Worm (Caenorhabditis elegans) whole organism, young adult: Measurements from ENCODE around the gene pho-12.

Experiments
- B0261.1 ChIP-seq: sonication (generic microtip); optimal IDR thresholded peaks from 2 replicates; lab custom pipeline; 2016; ENCODE audit warnings: mild to moderate bottlenecking, missing genetic modification characterization, moderate library complexity, missing compliant biosample characterization
- B0336.3 ChIP-seq: fragments of 200-800 bp; sonication (Bioruptor generic); IDR thresholded peaks from 2 replicates; pipeline ENCODE4 v1.3.6; 2022; ENCODE audit warnings: missing genetic modification characterization, missing compliant biosample characterization
- C17E4.6 ChIP-seq: fragments of 200-800 bp; sonication (Bioruptor generic); IDR thresholded peaks from 2 replicates; pipeline ENCODE4 v1.3.6; 2022; ENCODE audit warnings: missing genetic modification reagents, missing genetic modification characterization, missing compliant biosample characterization
- F23B12.7 ChIP-seq: sonication (generic microtip); optimal IDR thresholded peaks from 2 replicates; lab custom pipeline; 2017; ENCODE audit warnings: missing genetic modification characterization, mild to moderate bottlenecking, missing compliant biosample characterization, antibody characterized with exemption, moderate library complexity; ENCODE audit not compliant: insufficient read depth
- F37B4.10 ChIP-seq: fragments of 200-800 bp; sonication (Bioruptor generic); IDR thresholded peaks from 2 replicates; pipeline ENCODE4 v1.3.6; 2022; ENCODE audit warnings: missing genetic modification characterization, missing compliant biosample characterization
- F49E8.2 ChIP-seq: sonication (generic microtip); optimal IDR thresholded peaks from 3 replicates; lab custom pipeline; 2017; ENCODE audit warnings: missing genetic modification characterization, mild to moderate bottlenecking, missing compliant biosample characterization, antibody characterized with exemption, moderate library complexity; ENCODE audit not compliant: insufficient read depth
- F57C9.4 ChIP-seq: sonication (generic microtip); optimal IDR thresholded peaks from 2 replicates; lab custom pipeline; 2017; ENCODE audit warnings: mild to moderate bottlenecking, missing genetic modification characterization, missing compliant biosample characterization
- K11D2.4 ChIP-seq: fragments of 200-800 bp; sonication (Bioruptor generic); IDR thresholded peaks from 2 replicates; pipeline ENCODE4 v1.3.6; 2022; ENCODE audit warnings: missing genetic modification reagents, missing genetic modification characterization, missing compliant biosample characterization
- T26A5.8 ChIP-seq: sonication (generic microtip); optimal IDR thresholded peaks from 2 replicates; lab custom pipeline; 2016; ENCODE audit warnings: missing genetic modification characterization, missing compliant biosample characterization
- Y53F4B.3 ChIP-seq: fragments of 200-800 bp; sonication (Bioruptor generic); IDR thresholded peaks from 2 replicates; pipeline ENCODE4 v1.3.6; 2022; ENCODE audit warnings: missing genetic modification reagents, missing genetic modification characterization, missing compliant biosample characterization
- Y53G8AR.9 ChIP-seq: fragments of 200-800 bp; sonication (Bioruptor generic); conservative IDR thresholded peaks from 2 replicates; pipeline ENCODE4 v1.3.6; 2022; ENCODE audit warnings: missing genetic modification reagents, missing genetic modification characterization, missing compliant biosample characterization
- Y56A3A.18 ChIP-seq: fragments of 200-800 bp; sonication (Bioruptor generic); IDR thresholded peaks from 2 replicates; pipeline ENCODE4 v1.3.6; 2022; ENCODE audit warnings: missing genetic modification reagents, missing genetic modification characterization, missing compliant biosample characterization
- aptf-2 ChIP-seq: fragments of 200-800 bp; sonication (Bioruptor generic); conservative IDR thresholded peaks from 2 replicates; pipeline ENCODE4 v1.3.6; 2022; ENCODE audit warnings: missing genetic modification reagents, missing genetic modification characterization, missing compliant biosample characterization
- atf-7 ChIP-seq: sonication (generic microtip); optimal IDR thresholded peaks from 2 replicates; lab custom pipeline; 2017; ENCODE audit warnings: mild to moderate bottlenecking, missing genetic modification characterization, missing compliant biosample characterization
- attf-3 ChIP-seq: fragments of 200-800 bp; sonication (Bioruptor generic); conservative IDR thresholded peaks from 2 replicates; pipeline ENCODE4 v1.3.6; 2022; ENCODE audit warnings: missing genetic modification reagents, missing genetic modification characterization, missing compliant biosample characterization
- attf-5 ChIP-seq: fragments of 200-800 bp; sonication (Bioruptor generic); optimal IDR thresholded peaks from 2 replicates; lab custom pipeline; 2018; ENCODE audit warnings: mild to moderate bottlenecking, missing genetic modification characterization, missing compliant biosample characterization
- attf-6 ChIP-seq: fragments of 200-800 bp; sonication (Bioruptor generic); IDR thresholded peaks from 2 replicates; pipeline ENCODE4 v1.3.6; 2022; ENCODE audit warnings: missing genetic modification reagents, missing genetic modification characterization, missing compliant biosample characterization
- bed-1 ChIP-seq: fragments of 200-800 bp; sonication (Bioruptor generic); IDR thresholded peaks from 2 replicates; pipeline ENCODE4 v1.3.6; 2022; ENCODE audit warnings: missing genetic modification reagents, missing genetic modification characterization, missing compliant biosample characterization
- ceh-40 ChIP-seq: fragments of 200-800 bp; sonication (Bioruptor generic); IDR thresholded peaks from 2 replicates; pipeline ENCODE4 v1.3.6; 2022; ENCODE audit warnings: missing genetic modification characterization, missing compliant biosample characterization
- die-1 ChIP-seq: sonication (generic microtip); optimal IDR thresholded peaks from 2 replicates; lab custom pipeline; 2016; ENCODE audit warnings: missing genotype, mild to moderate bottlenecking, missing genetic modification characterization, missing compliant biosample characterization
- efl-1 ChIP-seq: fragments of 150-350 bp; optimal IDR thresholded peaks from 2 replicates; lab custom pipeline; 2014; ENCODE audit warnings: missing biosample characterization, missing genetic modification reagents, missing genetic modification characterization
- gei-17 ChIP-seq: fragments of 200-800 bp; sonication (Bioruptor generic); optimal IDR thresholded peaks from 2 replicates; lab custom pipeline; 2018; ENCODE audit warnings: mild to moderate bottlenecking, missing genetic modification characterization, missing compliant biosample characterization
- hrde-1 ChIP-seq: sonication (generic microtip); optimal IDR thresholded peaks from 2 replicates; lab custom pipeline; 2016; ENCODE audit warnings: missing genetic modification characterization, mild to moderate bottlenecking, missing compliant biosample characterization, moderate library complexity, missing genotype, missing genetic modification reagents, borderline replicate concordance
- hsf-1 ChIP-seq: fragments of 200-800 bp; sonication (Bioruptor generic); IDR thresholded peaks from 2 replicates; pipeline ENCODE4 v1.3.6; 2022; ENCODE audit warnings: missing genetic modification reagents, missing genetic modification characterization, missing compliant biosample characterization
- let-607 ChIP-seq, 2 experiments: fragments of 200-800 bp in 1 of 2; sonication (Bioruptor generic) in 1 of 2; sonication (generic microtip) in 1 of 2; optimal IDR thresholded peaks; 2 replicates each; lab custom pipeline; 2016 to 2018; ENCODE audit warnings: mild to moderate bottlenecking in 2 of 2, missing compliant biosample characterization in 2 of 2, missing genetic modification characterization in 2 of 2, moderate library complexity in 2 of 2, missing genotype in 1 of 2
- lin-35 ChIP-seq, 3 experiments: fragments of 150-350 bp in 2 of 3; sonication (generic microtip) in 1 of 3; optimal IDR thresholded peaks; 2 replicates each; lab custom pipeline; 2014 to 2018; ENCODE audit warnings: missing biosample characterization in 3 of 3, missing genetic modification characterization in 3 of 3, missing genetic modification reagents in 3 of 3
- lin-40 ChIP-seq: sonication (generic microtip); optimal IDR thresholded peaks from 2 replicates; lab custom pipeline; 2016; ENCODE audit warnings: missing genetic modification characterization, mild to moderate bottlenecking, missing compliant biosample characterization, missing genotype, missing genetic modification reagents
- madf-3 ChIP-seq: fragments of 200-800 bp; sonication (Bioruptor generic); IDR thresholded peaks from 2 replicates; pipeline ENCODE4 v1.3.6; 2022; ENCODE audit warnings: missing genetic modification reagents, missing genetic modification characterization, missing compliant biosample characterization
- madf-6 ChIP-seq: fragments of 200-800 bp; sonication (Bioruptor generic); IDR thresholded peaks from 2 replicates; pipeline ENCODE4 v1.3.6; 2022; ENCODE audit warnings: missing genetic modification reagents, missing genetic modification characterization, missing compliant biosample characterization
- madf-8 ChIP-seq: fragments of 200-800 bp; sonication (Bioruptor generic); conservative IDR thresholded peaks from 2 replicates; pipeline ENCODE4 v1.3.6; 2022; ENCODE audit warnings: missing genetic modification reagents, missing genetic modification characterization, missing compliant biosample characterization
- mes-4 ChIP-seq: sonication (generic microtip); optimal IDR thresholded peaks from 2 replicates; lab custom pipeline; 2016; ENCODE audit warnings: missing genotype, missing genetic modification characterization, missing compliant biosample characterization
- nhr-80 ChIP-seq: sonication (generic microtip); optimal IDR thresholded peaks from 2 replicates; lab custom pipeline; 2016; ENCODE audit warnings: missing genetic modification characterization, missing compliant biosample characterization
- pbrm-1 ChIP-seq: fragments of 200-800 bp; sonication (Bioruptor generic); IDR thresholded peaks from 2 replicates; pipeline ENCODE4 v1.3.6; 2022; ENCODE audit warnings: missing genetic modification reagents, missing genetic modification characterization, missing compliant biosample characterization
- rcor-1 ChIP-seq: fragments of 200-800 bp; sonication (Bioruptor generic); IDR thresholded peaks from 2 replicates; pipeline ENCODE4 v1.3.6; 2022; ENCODE audit warnings: missing genetic modification reagents, missing genetic modification characterization, missing compliant biosample characterization
- repo-1 ChIP-seq: sonication (generic microtip); optimal IDR thresholded peaks from 2 replicates; lab custom pipeline; 2017; ENCODE audit warnings: mild to moderate bottlenecking, missing genetic modification characterization, missing compliant biosample characterization
- rpc-1 ChIP-seq, 2 experiments: fragments of 150-350 bp in 1 of 2; sonication (generic microtip) in 1 of 2; optimal IDR thresholded peaks; 2 replicates each; lab custom pipeline; 2014 to 2018; ENCODE audit warnings: missing biosample characterization in 1 of 2, missing genetic modification characterization in 1 of 2, missing genetic modification reagents in 1 of 2, missing genotype in 1 of 2
- sdz-38 ChIP-seq: sonication (generic microtip); optimal IDR thresholded peaks from 2 replicates; lab custom pipeline; 2016; ENCODE audit warnings: missing genotype, missing genetic modification characterization, missing compliant biosample characterization
- sea-2 ChIP-seq: fragments of 200-800 bp; sonication (Bioruptor generic); IDR thresholded peaks from 2 replicates; pipeline ENCODE4 v1.3.6; 2022; ENCODE audit warnings: missing genetic modification characterization, missing compliant biosample characterization
- snpc-3.4 ChIP-seq: sonication (generic microtip); optimal IDR thresholded peaks from 2 replicates; lab custom pipeline; 2017; ENCODE audit warnings: missing genetic modification characterization, mild to moderate bottlenecking, missing compliant biosample characterization, antibody characterized with exemption, moderate library complexity, missing genotype, missing genetic modification reagents
- snpc-4 ChIP-seq, 5 experiments: fragments of 150-350 bp in 1 of 5; sonication (generic microtip) in 4 of 5; optimal IDR thresholded peaks; 2 replicates each; lab custom pipeline; 2014 to 2018; ENCODE audit warnings: missing genetic modification characterization in 5 of 5, missing biosample characterization in 3 of 5, antibody characterized with exemption in 2 of 5, mild to moderate bottlenecking in 2 of 5, missing compliant biosample characterization in 2 of 5, missing genotype in 2 of 5, moderate library complexity in 2 of 5, missing genetic modification reagents in 1 of 5
- sptf-2 ChIP-seq: fragments of 200-800 bp; sonication (Bioruptor generic); optimal IDR thresholded peaks from 2 replicates; lab custom pipeline; 2018; ENCODE audit warnings: mild to moderate bottlenecking, missing genetic modification characterization, missing compliant biosample characterization
- tbx-9 ChIP-seq: sonication (generic microtip); optimal IDR thresholded peaks from 2 replicates; lab custom pipeline; 2016; ENCODE audit warnings: borderline replicate concordance, missing genetic modification characterization, inconsistent platforms, missing compliant biosample characterization
- unc-130 ChIP-seq: sonication (generic microtip); optimal IDR thresholded peaks from 2 replicates; lab custom pipeline; 2016; ENCODE audit warnings: missing genetic modification reagents, missing genetic modification characterization, missing compliant biosample characterization
- xnd-1 ChIP-seq: sonication (generic microtip); optimal IDR thresholded peaks from 2 replicates; lab custom pipeline; 2016; ENCODE audit warnings: missing genotype, missing genetic modification reagents, missing genetic modification characterization, missing compliant biosample characterization
- zfh-2 ChIP-seq: fragments of 200-800 bp; sonication (Bioruptor generic); conservative IDR thresholded peaks from 2 replicates; pipeline ENCODE4 v1.3.6; 2022; ENCODE audit warnings: missing genetic modification reagents, missing genetic modification characterization, missing compliant biosample characterization
- zim-3 ChIP-seq: sonication (generic microtip); optimal IDR thresholded peaks from 2 replicates; lab custom pipeline; 2017; ENCODE audit warnings: mild to moderate bottlenecking, missing genetic modification characterization, moderate library complexity, missing compliant biosample characterization
- ztf-28 ChIP-seq: fragments of 200-800 bp; sonication (Bioruptor generic); IDR thresholded peaks from 2 replicates; pipeline ENCODE4 v1.3.6; 2022; ENCODE audit warnings: missing genetic modification reagents, missing genetic modification characterization, missing compliant biosample characterization
- ztf-3 ChIP-seq: fragments of 200-800 bp; sonication (Bioruptor generic); optimal IDR thresholded peaks from 2 replicates; lab custom pipeline; 2018; ENCODE audit warnings: mild to moderate bottlenecking, missing genetic modification characterization, missing compliant biosample characterization

Gene pho-12

DNA sequence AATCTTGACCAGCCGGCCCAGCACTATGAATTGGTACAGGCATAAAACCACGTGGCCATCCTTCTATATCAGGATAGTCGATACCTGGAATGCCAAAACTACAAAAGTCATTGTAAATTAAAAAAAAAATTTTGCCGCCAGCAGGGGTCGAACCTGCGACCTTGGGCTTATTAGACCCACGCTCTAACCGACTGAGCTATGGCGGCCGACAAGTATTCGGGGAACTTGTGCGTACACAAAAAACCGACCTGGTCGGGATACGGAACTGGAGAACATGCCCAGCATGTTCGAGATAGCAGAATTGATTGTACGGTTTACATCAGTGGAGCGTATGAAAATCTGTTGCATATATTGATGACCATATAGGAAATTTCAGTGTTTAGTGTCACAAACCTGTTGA lies 3.3 kb downstream of the pho-12 start (continued):
- TF ChIP-seq B0336.3 (GFP tag; lab: Robert Waterston, UW) (peak; percentile 67), sea-2 (no peak), sdz-38 (tag; lab: Kevin White, UChicago) (no peak), Y56A3A.18 (GFP tag; lab: Robert Waterston, UW) (peak; percentile 89), ztf-3 (GFP tag; lab: Kevin White, UChicago) (no peak), let-607 (tag; optimal IDR thresholded peaks at IDR 0.05; lab: Kevin White, UChicago) (peak in 1 of 2 experiments; percentile 38), madf-8 (GFP tag; lab: Robert Waterston, UW) (peak; percentile 41), atf-7 (peak; percentile 8), K11D2.4 (GFP tag; lab: Robert Waterston, UW) (peak; percentile 67), nhr-80 (tag; lab: Kevin White, UChicago) (peak; percentile 1), F23B12.7 (tag; lab: Kevin White, UChicago) (peak; percentile 35), ztf-28 (peak; percentile 48; the same call in 1 of the 2 replicates), B0261.1 (tag; lab: Kevin White, UChicago) (peak; percentile 92), efl-1 (no peak), T26A5.8 (tag; lab: Kevin White, UChicago) (no peak), snpc-3.4 (tag; lab: Kevin White, UChicago) (peak; percentile 98), rcor-1 (GFP tag; lab: Robert Waterston, UW) (peak; percentile 83), attf-3 (GFP tag; lab: Robert Waterston, UW) (0 out of 2 replicates have a peak, but pooled peaks have one; percentile 48), lin-40 (tag; lab: Kevin White, UChicago) (no peak), gei-17 (GFP tag; lab: Kevin White, UChicago) (no peak), xnd-1 (peak; percentile 2), madf-3 (peak; percentile 73), C17E4.6 (GFP tag; lab: Robert Waterston, UW) (peak; percentile 52), repo-1 (tag; lab: Kevin White, UChicago) (peak; percentile 88), ceh-40 (GFP tag; lab: Robert Waterston, UW) (0 out of 2 replicates have a peak, but pooled peaks have one; percentile 42), bed-1 (0 out of 2 replicates have a peak, but pooled peaks have one; percentile 63), lin-35 (GFP tag; optimal IDR thresholded peaks at IDR 0.05; lab: Kevin White, UChicago) (peak in 1 of 3 experiments; percentile 32), mes-4 (peak; percentile 15), Y53G8AR.9 (GFP tag; lab: Robert Waterston, UW) (peak; percentile 88), tbx-9 (no peak), rpc-1 (optimal IDR thresholded peaks at IDR 0.05; lab: Kevin White, UChicago) (peak; percentile 58), rpc-1 (tag; optimal IDR thresholded peaks at IDR 0.05; lab: Kevin White, UChicago) (peak; percentile 66), zim-3 (tag; lab: Kevin White, UChicago) (peak; percentile 38), aptf-2 (GFP tag; lab: Robert Waterston, UW) (no peak), F49E8.2 (peak; percentile 75), Y53F4B.3 (GFP tag; lab: Robert Waterston, UW) (no peak), F57C9.4 (tag; lab: Kevin White, UChicago) (no peak), zfh-2 (no peak)

DNA sequence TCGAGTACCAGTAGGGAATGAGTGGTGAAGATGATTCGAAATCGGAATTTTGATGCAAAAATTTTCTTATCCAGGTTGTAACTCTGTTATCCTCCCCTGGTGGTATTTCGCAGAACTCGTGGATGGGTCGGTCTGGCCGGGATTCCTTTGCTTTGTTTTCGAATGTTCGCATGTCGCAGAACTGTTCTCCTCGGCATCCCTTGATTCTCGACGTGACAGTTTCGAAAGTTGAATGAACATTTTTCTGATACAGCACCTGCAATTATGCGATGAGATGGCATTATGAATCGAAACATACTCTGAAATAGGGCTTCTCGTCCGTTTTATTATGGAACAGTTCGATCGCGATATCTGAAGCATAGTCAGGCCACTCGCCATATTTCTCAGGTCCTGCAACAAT lies 4.4 kb downstream of the pho-12 start:
- no peak for TF ChIP-seq snpc-4 (GFP tag; optimal IDR thresholded peaks at IDR 0.05; lab: Kevin White, UChicago)
- TF ChIP-seq snpc-4 (tag; optimal IDR thresholded peaks at IDR 0.05; lab: Kevin White, UChicago): peak in 1 of 4 experiments; percentile 73
- TF ChIP-seq K11D2.4 (GFP tag; lab: Robert Waterston, UW): 0 out of 2 replicates have a peak, but pooled peaks have one; percentile 40
- no peak for TF ChIP-seq sptf-2 (GFP tag; lab: Kevin White, UChicago)
- TF ChIP-seq attf-5 (GFP tag; lab: Kevin White, UChicago): no peak
- TF ChIP-seq pbrm-1 (GFP tag; lab: Robert Waterston, UW): peak; percentile 50; the same call in 1 of the 2 replicates
- TF ChIP-seq F37B4.10 (GFP tag; lab: Robert Waterston, UW): no peak
- peak; percentile 26 for TF ChIP-seq die-1
- TF ChIP-seq madf-6 (GFP tag; lab: Robert Waterston, UW): peak; percentile 53
- 0 out of 2 replicates have a peak, but pooled peaks have one; percentile 48 for TF ChIP-seq attf-6 (GFP tag; lab: Robert Waterston, UW)
- peak; percentile 9 for TF ChIP-seq unc-130 (GFP tag; lab: Kevin White, UChicago)
- peak; percentile 65; the same call in 1 of the 2 replicates for TF ChIP-seq hsf-1 (GFP tag; lab: Robert Waterston, UW)
- peak; percentile 33 for TF ChIP-seq hrde-1
- TF ChIP-seq efl-1: peak; percentile 9
